Worm (Caenorhabditis elegans) whole organism, late embryonic: Measurements from ENCODE around the gene F55G7.5.
"Not testable (repeated sequence)": the region's sequence is repeated elsewhere in the genome, so short reads cannot be mapped to it uniquely, and the experiment has no call there.

Source experiments
- K09A11.1 ChIP-seq: sonication (generic microtip); optimal IDR thresholded peaks from 2 replicates; lab custom pipeline; 2017; ENCODE audit warnings: antibody characterized with exemption, mild to moderate bottlenecking, missing genetic modification characterization, missing compliant biosample characterization; ENCODE audit not compliant: insufficient read depth
- ama-1 ChIP-seq: fragments of 150-350 bp; optimal IDR thresholded peaks from 2 replicates; lab custom pipeline; 2014
- ceh-18 ChIP-seq: sonication (generic microtip); optimal IDR thresholded peaks from 2 replicates; lab custom pipeline; 2016; ENCODE audit warnings: missing genetic modification characterization, missing compliant biosample characterization
- ceh-19 ChIP-seq: fragments of 200-800 bp; sonication (Bioruptor generic); optimal IDR thresholded peaks from 2 replicates; lab custom pipeline; 2018; ENCODE audit warnings: mild to moderate bottlenecking, missing genetic modification characterization, missing compliant biosample characterization
- ceh-24 ChIP-seq: sonication (generic microtip); optimal IDR thresholded peaks from 2 replicates; lab custom pipeline; 2016; ENCODE audit warnings: mild to moderate bottlenecking, missing genetic modification characterization, missing compliant biosample characterization
- ceh-45 ChIP-seq: fragments of 200-800 bp; sonication (Bioruptor generic); IDR thresholded peaks from 2 replicates; pipeline ENCODE4 v1.3.6; 2022; ENCODE audit warnings: missing genetic modification reagents, missing genetic modification characterization, missing compliant biosample characterization
- ceh-48 ChIP-seq: sonication (generic microtip); optimal IDR thresholded peaks from 2 replicates; lab custom pipeline; 2016; ENCODE audit warnings: missing genetic modification characterization, inconsistent platforms, missing compliant biosample characterization
- che-1 ChIP-seq: sonication (generic microtip); optimal IDR thresholded peaks from 2 replicates; lab custom pipeline; 2016; ENCODE audit warnings: mild to moderate bottlenecking, missing genetic modification characterization, missing compliant biosample characterization
- elt-2 ChIP-seq: sonication (generic microtip); optimal IDR thresholded peaks from 2 replicates; lab custom pipeline; 2016; ENCODE audit warnings: missing genetic modification reagents, missing genetic modification characterization, missing compliant biosample characterization
- ets-4 ChIP-seq: sonication (generic microtip); optimal IDR thresholded peaks from 2 replicates; lab custom pipeline; 2016; ENCODE audit warnings: missing genetic modification characterization, missing compliant biosample characterization
- eyg-1 ChIP-seq: sonication (generic microtip); optimal IDR thresholded peaks from 2 replicates; lab custom pipeline; 2016; ENCODE audit warnings: missing genotype, missing genetic modification characterization, missing compliant biosample characterization
- gmeb-2 ChIP-seq: sonication (generic microtip); optimal IDR thresholded peaks from 2 replicates; lab custom pipeline; 2016; ENCODE audit warnings: missing genetic modification characterization, inconsistent platforms, missing compliant biosample characterization
- hlh-30 ChIP-seq: sonication (generic microtip); optimal IDR thresholded peaks from 2 replicates; lab custom pipeline; 2017; ENCODE audit warnings: antibody characterized with exemption, missing genetic modification characterization, missing compliant biosample characterization; ENCODE audit not compliant: insufficient read depth
- hlh-8 ChIP-seq: sonication (generic microtip); optimal IDR thresholded peaks from 2 replicates; lab custom pipeline; 2016; ENCODE audit warnings: missing genotype, missing genetic modification characterization, missing compliant biosample characterization
- lim-6 ChIP-seq: sonication (generic microtip); optimal IDR thresholded peaks from 2 replicates; lab custom pipeline; 2016; ENCODE audit warnings: missing genetic modification characterization, missing compliant biosample characterization
- nfya-1 ChIP-seq: sonication (generic microtip); optimal IDR thresholded peaks from 2 replicates; lab custom pipeline; 2017; ENCODE audit warnings: missing genetic modification characterization, mild to moderate bottlenecking, missing compliant biosample characterization, antibody characterized with exemption, moderate library complexity
- nhr-11 ChIP-seq: fragments of 150-350 bp; optimal IDR thresholded peaks from 2 replicates; lab custom pipeline; 2014; ENCODE audit warnings: missing biosample characterization, missing genetic modification characterization
- nhr-232 ChIP-seq: sonication (generic microtip); optimal IDR thresholded peaks from 2 replicates; lab custom pipeline; 2016; ENCODE audit warnings: missing genetic modification characterization, missing compliant biosample characterization
- odd-2 ChIP-seq: sonication (generic microtip); optimal IDR thresholded peaks from 2 replicates; lab custom pipeline; 2017; ENCODE audit warnings: antibody characterized with exemption, mild to moderate bottlenecking, missing genetic modification characterization, missing compliant biosample characterization
- pat-9 ChIP-seq: fragments of 200-800 bp; sonication (Bioruptor generic); optimal IDR thresholded peaks from 2 replicates; lab custom pipeline; 2018; ENCODE audit warnings: mild to moderate bottlenecking, missing genetic modification characterization, moderate library complexity, missing compliant biosample characterization
- pha-2 ChIP-seq: sonication (generic microtip); optimal IDR thresholded peaks from 2 replicates; lab custom pipeline; 2017; ENCODE audit warnings: mild to moderate bottlenecking, missing genetic modification characterization, missing compliant biosample characterization
- pros-1 ChIP-seq: fragments of 150-350 bp; optimal IDR thresholded peaks from 2 replicates; lab custom pipeline; 2014; ENCODE audit warnings: missing biosample characterization, missing genetic modification reagents, missing genetic modification characterization
- rnt-1 ChIP-seq: sonication (generic microtip); optimal IDR thresholded peaks from 2 replicates; lab custom pipeline; 2016; ENCODE audit warnings: missing genetic modification characterization, missing compliant biosample characterization
- tbx-2 ChIP-seq: sonication (generic microtip); optimal IDR thresholded peaks from 2 replicates; lab custom pipeline; 2016; ENCODE audit warnings: missing genetic modification characterization, missing compliant biosample characterization
- unc-42 ChIP-seq: sonication (generic microtip); optimal IDR thresholded peaks from 2 replicates; lab custom pipeline; 2016; ENCODE audit warnings: missing genotype, missing genetic modification characterization, missing compliant biosample characterization
- zip-5 ChIP-seq: sonication (generic microtip); optimal IDR thresholded peaks from 2 replicates; lab custom pipeline; 2016; ENCODE audit warnings: missing genetic modification characterization, missing compliant biosample characterization

Gene F55G7.5

DNA sequence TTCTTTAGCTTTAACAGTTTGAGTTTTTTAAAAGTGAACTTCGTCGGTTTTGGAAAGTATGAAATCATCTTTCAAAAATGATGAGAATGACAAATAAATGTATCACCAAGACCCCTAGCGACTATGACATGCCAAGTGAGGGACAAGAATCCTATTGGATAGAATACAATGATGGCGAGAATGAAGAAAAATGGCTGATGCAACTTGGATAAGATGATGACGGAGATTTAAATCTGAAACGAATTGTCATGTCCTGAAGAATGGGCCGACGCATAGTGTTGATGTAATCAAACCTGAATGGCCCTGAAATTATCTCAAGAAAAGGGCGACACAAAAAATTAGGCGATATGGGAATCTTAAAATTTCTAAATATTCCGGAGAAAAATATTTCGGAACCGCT is 24.9 kb upstream of the F55G7.5 start:
- TF ChIP-seq ceh-18, result no peak
- TF ChIP-seq ceh-48 (tag; lab: Kevin White, UChicago), result no peak
- peak; percentile 54 for TF ChIP-seq nfya-1 (tag; lab: Kevin White, UChicago)
- TF ChIP-seq nhr-232, result no peak
- no peak for TF ChIP-seq ceh-19 (GFP tag; lab: Kevin White, UChicago)
- TF ChIP-seq hlh-30 (tag; lab: Kevin White, UChicago), result no peak

- TF ChIP-seq elt-2, result peak; percentile 82
- TF ChIP-seq che-1 (tag; lab: Kevin White, UChicago), result no peak
- no peak for TF ChIP-seq K09A11.1 (tag; lab: Kevin White, UChicago)
Measured at ce11 chrX:11962050-11962788, 23.5 kb upstream of the F55G7.5 start.

- not testable (repeated sequence) for TF ChIP-seq ceh-24; tbx-2 (tag; lab: Kevin White, UChicago); nhr-11 (tag; lab: Kevin White, UChicago)
Measured at ce11 chrX:11961103-11961502, 22.4 kb upstream of the F55G7.5 start, which contains the start of gene C49F5.13. C49F5.13 (plus strand) TSS chrX:11961403.

- TF ChIP-seq rnt-1 (tag; lab: Kevin White, UChicago) (no peak), hlh-30 (tag; lab: Kevin White, UChicago) (no peak), lim-6 (tag; lab: Kevin White, UChicago) (no peak), ets-4 (tag; lab: Kevin White, UChicago) (no peak), ceh-48 (tag; lab: Kevin White, UChicago) (no peak), pha-2 (tag; lab: Kevin White, UChicago) (no peak)
Measured at ce11 chrX:11959838-11960237, 21.1 kb upstream of the F55G7.5 start, which contains the start of gene C49F5.8. C49F5.8 (plus strand) TSS chrX:11960138.

- TF ChIP-seq ceh-19 (GFP tag; lab: Kevin White, UChicago) (no peak), hlh-8 (tag; lab: Kevin White, UChicago) (no peak), ama-1 (lab: Kevin White, UChicago) (no peak), ceh-24 (no peak)
Measured at ce11 chrX:11957246-11957645, 18.5 kb upstream of the F55G7.5 start, which contains the start of gene T08D10.5. T08D10.5 (plus strand) TSS chrX:11957546.

- no peak for TF ChIP-seq pros-1 (tag; lab: Kevin White, UChicago)
- TF ChIP-seq, all 69 proteins: peak for 0
Measured at ce11 chrX:11955125-11955524, 16.4 kb upstream of the F55G7.5 start, which contains the start of gene T08D10.3. T08D10.3 (plus strand) TSS chrX:11955425.

ce11 chrX:11953229-11953628 is 14.5 kb upstream of the F55G7.5 start, which contains the start of gene T08D10.4:
T08D10.4 (minus strand) TSS chrX:11953329.
- TF ChIP-seq nfya-1 (tag; lab: Kevin White, UChicago) (no peak), gmeb-2 (no peak), K09A11.1 (tag; lab: Kevin White, UChicago) (no peak), eyg-1 (tag; lab: Kevin White, UChicago) (no peak), tbx-2 (tag; lab: Kevin White, UChicago) (no peak), ceh-45 (no peak), che-1 (tag; lab: Kevin White, UChicago) (no peak), ceh-24 (no peak), zip-5 (tag; lab: Kevin White, UChicago) (no peak), pat-9 (tag; lab: Kevin White, UChicago) (no peak), odd-2 (tag; lab: Kevin White, UChicago) (no peak), unc-42 (tag; lab: Kevin White, UChicago) (no peak)
